Fruit fly (Drosophila melanogaster) whole organism, embryonic: Measurements from ENCODE around the gene CG9316.

ENCODE experiments used
- Bteb2 ChIP-seq: fragments of 200-800 bp; sonication (Bioruptor generic); optimal IDR thresholded peaks from 2 replicates; lab custom pipeline; 2016; ENCODE audit warnings: missing biosample characterization, missing genetic modification characterization
- CG10366 ChIP-seq: fragments of 200-800 bp; sonication (Bioruptor generic); IDR thresholded peaks from 2 replicates; pipeline ENCODE4 v1.3.6; 2022; ENCODE audit warnings: missing biosample characterization, missing genetic modification characterization
- CG13287 ChIP-seq: fragments of 200-800 bp; sonication (Bioruptor generic); IDR thresholded peaks from 2 replicates; pipeline ENCODE4 v1.3.6; 2022; ENCODE audit warnings: missing biosample characterization, missing genetic modification characterization; ENCODE audit not compliant: partially characterized antibody
- CG13424 ChIP-seq: fragments of 200-800 bp; sonication (Bioruptor generic); optimal IDR thresholded peaks from 2 replicates; lab custom pipeline; 2019; ENCODE audit warnings: missing biosample characterization, mild to moderate bottlenecking, missing genetic modification characterization, moderate library complexity
- CG15514 ChIP-seq: fragments of 200-800 bp; sonication (Bioruptor generic); optimal IDR thresholded peaks from 3 replicates; lab custom pipeline; 2017; ENCODE audit warnings: missing biosample characterization, missing genetic modification characterization, mild to moderate bottlenecking, moderate library complexity, missing genetic modification reagents
- CG1603 ChIP-seq: fragments of 200-800 bp; sonication (Bioruptor generic); optimal IDR thresholded peaks from 2 replicates; lab custom pipeline; 2019; ENCODE audit warnings: missing biosample characterization, mild to moderate bottlenecking, missing genetic modification characterization, moderate library complexity
- CG17802 ChIP-seq: fragments of 200-800 bp; sonication (Bioruptor generic); optimal IDR thresholded peaks from 2 replicates; lab custom pipeline; 2018; ENCODE audit warnings: missing biosample characterization, mild to moderate bottlenecking, missing genetic modification characterization, moderate library complexity
- CG18599 ChIP-seq: fragments of 200-800 bp; sonication (Bioruptor generic); optimal IDR thresholded peaks from 3 replicates; lab custom pipeline; 2017; ENCODE audit warnings: missing biosample characterization, missing genetic modification characterization, mild to moderate bottlenecking, moderate library complexity, missing genetic modification reagents
- CG32767 ChIP-seq: fragments of 200-800 bp; sonication (Bioruptor generic); IDR thresholded peaks from 2 replicates; pipeline ENCODE4 v1.3.6; 2022; ENCODE audit warnings: missing biosample characterization, missing genetic modification characterization
- CG3281 ChIP-seq: fragments of 200-800 bp; sonication (Bioruptor generic); optimal IDR thresholded peaks from 3 replicates; lab custom pipeline; 2017; ENCODE audit warnings: missing biosample characterization, mild to moderate bottlenecking, missing genetic modification characterization
- CG33213 ChIP-seq: fragments of 200-800 bp; sonication (Bioruptor generic); optimal IDR thresholded peaks from 3 replicates; lab custom pipeline; 2016; ENCODE audit warnings: missing biosample characterization, missing genetic modification characterization
- CG3995 ChIP-seq: fragments of 200-800 bp; sonication (Bioruptor generic); optimal IDR thresholded peaks from 3 replicates; lab custom pipeline; 2016; ENCODE audit warnings: missing biosample characterization, missing genetic modification characterization
- CG6791 ChIP-seq: fragments of 200-800 bp; sonication (Bioruptor generic); IDR thresholded peaks from 3 replicates; pipeline ENCODE4 v1.3.6; 2022; ENCODE audit warnings: missing biosample characterization, missing genetic modification characterization; ENCODE audit not compliant: partially characterized antibody
- CG7839 ChIP-seq: fragments of 200-800 bp; sonication (Bioruptor generic); optimal IDR thresholded peaks from 3 replicates; lab custom pipeline; 2018; ENCODE audit warnings: missing biosample characterization, mild to moderate bottlenecking, missing genetic modification characterization, moderate library complexity
- CG7928 ChIP-seq: fragments of 200-800 bp; sonication (Bioruptor generic); optimal IDR thresholded peaks from 2 replicates; lab custom pipeline; 2017; ENCODE audit warnings: missing biosample characterization, mild to moderate bottlenecking, missing genetic modification characterization
- CG8944 ChIP-seq: fragments of 200-800 bp; sonication (Bioruptor generic); optimal IDR thresholded peaks from 3 replicates; lab custom pipeline; 2016; ENCODE audit warnings: missing biosample characterization, missing genetic modification characterization
- CG9876 ChIP-seq: fragments of 200-800 bp; sonication (Bioruptor generic); optimal IDR thresholded peaks from 2 replicates; lab custom pipeline; 2016; ENCODE audit warnings: missing biosample characterization, missing genetic modification characterization
- Chrac-16 ChIP-seq: fragments of 200-800 bp; sonication (Bioruptor generic); optimal IDR thresholded peaks from 3 replicates; lab custom pipeline; 2016; ENCODE audit warnings: missing biosample characterization, missing genetic modification characterization
- Dll ChIP-seq: fragments of 200-800 bp; sonication (Bioruptor generic); IDR thresholded peaks from 4 replicates; pipeline ENCODE4 v1.3.6; 2022; ENCODE audit warnings: missing biosample characterization, missing genetic modification characterization; ENCODE audit not compliant: partially characterized antibody
- Dref ChIP-seq: fragments of 200-800 bp; sonication (Bioruptor generic); IDR thresholded peaks from 2 replicates; pipeline ENCODE4 v1.3.6; 2022; ENCODE audit warnings: missing biosample characterization, missing genetic modification characterization
- ERR ChIP-seq: fragments of 200-800 bp; sonication (Bioruptor generic); optimal IDR thresholded peaks from 2 replicates; lab custom pipeline; 2016; ENCODE audit warnings: missing biosample characterization, missing genetic modification characterization
- Elba2 ChIP-seq: fragments of 200-800 bp; sonication (Bioruptor generic); optimal IDR thresholded peaks from 3 replicates; lab custom pipeline; 2016; ENCODE audit warnings: missing biosample characterization, missing genetic modification characterization
- Hsf ChIP-seq: fragments of 200-800 bp; sonication (Bioruptor generic); optimal IDR thresholded peaks from 3 replicates; lab custom pipeline; 2016; ENCODE audit warnings: missing biosample characterization, missing genetic modification characterization
- Lhr ChIP-seq: fragments of 200-800 bp; sonication (Bioruptor generic); optimal IDR thresholded peaks from 3 replicates; lab custom pipeline; 2017; ENCODE audit warnings: mild to moderate bottlenecking, missing biosample characterization, missing genetic modification reagents, missing genetic modification characterization
- MBD-R2 ChIP-seq: fragments of 200-800 bp; sonication (Bioruptor generic); IDR thresholded peaks from 2 replicates; pipeline ENCODE4 v1.3.6; 2022; ENCODE audit warnings: missing biosample characterization, missing genetic modification characterization
- NC2α ChIP-seq: fragments of 200-800 bp; sonication (Bioruptor generic); optimal IDR thresholded peaks from 2 replicates; lab custom pipeline; 2016; ENCODE audit warnings: missing biosample characterization, missing genetic modification characterization
- NK7.1 ChIP-seq: fragments of 200-800 bp; sonication (Bioruptor generic); optimal IDR thresholded peaks from 3 replicates; lab custom pipeline; 2016; ENCODE audit warnings: missing biosample characterization, missing genetic modification characterization
- Nf-YC ChIP-seq: fragments of 200-800 bp; optimal IDR thresholded peaks from 3 replicates; lab custom pipeline; 2019; ENCODE audit warnings: missing biosample characterization, mild to moderate bottlenecking, missing genetic modification characterization, moderate library complexity
- NfI ChIP-seq: fragments of 200-800 bp; sonication (Bioruptor generic); optimal IDR thresholded peaks from 3 replicates; lab custom pipeline; 2018; ENCODE audit warnings: missing biosample characterization, mild to moderate bottlenecking, missing genetic modification characterization, moderate library complexity
- Sin3A ChIP-seq: fragments of >200 bp; optimal IDR thresholded peaks from 2 replicates; lab custom pipeline; 2018
- Sry-δ ChIP-seq: fragments of 200-800 bp; sonication (Bioruptor generic); optimal IDR thresholded peaks from 2 replicates; lab custom pipeline; 2016; ENCODE audit warnings: missing biosample characterization, missing genetic modification characterization
- Vsx1 ChIP-seq: fragments of 200-800 bp; sonication (Bioruptor generic); optimal IDR thresholded peaks from 2 replicates; lab custom pipeline; 2017; ENCODE audit warnings: missing biosample characterization, mild to moderate bottlenecking, missing genetic modification characterization, missing genetic modification reagents
- YL-1 ChIP-seq: fragments of 200-800 bp; sonication (Bioruptor generic); optimal IDR thresholded peaks from 3 replicates; lab custom pipeline; 2017; ENCODE audit warnings: missing biosample characterization, mild to moderate bottlenecking, missing genetic modification characterization
- al ChIP-seq: fragments of 200-800 bp; sonication (Bioruptor generic); IDR thresholded peaks from 2 replicates; pipeline ENCODE4 v1.3.6; 2022; ENCODE audit warnings: missing biosample characterization, missing genetic modification characterization
- amos ChIP-seq: fragments of 200-800 bp; sonication (Bioruptor generic); IDR thresholded peaks from 2 replicates; pipeline ENCODE4 v1.3.6; 2022; ENCODE audit warnings: missing biosample characterization, missing genetic modification characterization; ENCODE audit not compliant: partially characterized antibody
- ap ChIP-seq: fragments of 200-800 bp; sonication (Bioruptor generic); IDR thresholded peaks from 2 replicates; pipeline ENCODE4 v1.3.6; 2022; ENCODE audit warnings: missing biosample characterization, missing genetic modification characterization
- da ChIP-seq: fragments of 200-800 bp; sonication (Bioruptor generic); optimal IDR thresholded peaks from 2 replicates; lab custom pipeline; 2016; ENCODE audit warnings: missing biosample characterization, missing genetic modification characterization
- esg ChIP-seq: fragments of 200-800 bp; sonication (Bioruptor generic); conservative IDR thresholded peaks from 2 replicates; pipeline ENCODE4 v1.3.6; 2022; ENCODE audit warnings: missing biosample characterization, missing genetic modification characterization
- ind ChIP-seq: fragments of 200-800 bp; sonication (Bioruptor generic); optimal IDR thresholded peaks from 3 replicates; lab custom pipeline; 2016; ENCODE audit warnings: missing biosample characterization, missing genetic modification characterization
- ken ChIP-seq: fragments of 200-800 bp; sonication (Bioruptor generic); IDR thresholded peaks from 3 replicates; pipeline ENCODE4 v1.3.6; 2022; ENCODE audit warnings: missing biosample characterization, missing genetic modification characterization
- klu ChIP-seq: fragments of 200-800 bp; sonication (Bioruptor generic); IDR thresholded peaks from 2 replicates; pipeline ENCODE4 v1.3.6; 2022; ENCODE audit warnings: missing biosample characterization, missing genetic modification characterization
- knrl ChIP-seq: fragments of 200-800 bp; sonication (Bioruptor generic); IDR thresholded peaks from 3 replicates; pipeline ENCODE4 v1.3.6; 2022; ENCODE audit warnings: missing biosample characterization, missing genetic modification characterization; ENCODE audit not compliant: partially characterized antibody
- pzg ChIP-seq: fragments of 200-800 bp; sonication (Bioruptor generic); optimal IDR thresholded peaks from 3 replicates; lab custom pipeline; 2018; ENCODE audit warnings: missing biosample characterization, mild to moderate bottlenecking, missing genetic modification characterization, moderate library complexity
- row ChIP-seq: fragments of 200-800 bp; sonication (Bioruptor generic); IDR thresholded peaks from 3 replicates; pipeline ENCODE4 v1.3.6; 2022; ENCODE audit warnings: missing biosample characterization, missing genetic modification characterization
- schlank ChIP-seq: fragments of 200-800 bp; sonication (Bioruptor generic); optimal IDR thresholded peaks from 2 replicates; lab custom pipeline; 2018; ENCODE audit warnings: missing biosample characterization, mild to moderate bottlenecking, missing genetic modification characterization
- sens ChIP-seq: fragments of 200-800 bp; sonication (Bioruptor generic); peaks from one replicate; lab custom pipeline; 2016; ENCODE audit warnings: missing biosample characterization, missing genetic modification characterization
- shn ChIP-seq: fragments of 200-800 bp; sonication (Bioruptor generic); optimal IDR thresholded peaks from 3 replicates; lab custom pipeline; 2016; ENCODE audit warnings: missing biosample characterization, missing genetic modification characterization
- sim ChIP-seq: fragments of 200-800 bp; sonication (Bioruptor generic); IDR thresholded peaks from 2 replicates; pipeline ENCODE4 v1.3.6; 2022; ENCODE audit warnings: missing biosample characterization, missing genetic modification characterization
- slp2 ChIP-seq: fragments of 200-800 bp; sonication (Bioruptor generic); optimal IDR thresholded peaks from 2 replicates; lab custom pipeline; 2016; ENCODE audit warnings: missing biosample characterization, missing genetic modification characterization
- stwl ChIP-seq: fragments of 200-800 bp; sonication (Bioruptor generic); optimal IDR thresholded peaks from 3 replicates; lab custom pipeline; 2018; ENCODE audit warnings: missing biosample characterization, mild to moderate bottlenecking, missing genetic modification characterization, moderate library complexity
- tll ChIP-seq, 2 experiments: fragments of 200-800 bp in 1 of 2; fragments of >200 bp in 1 of 2; sonication (Bioruptor generic) in 1 of 2; optimal IDR thresholded peaks; 2 replicates each; lab custom pipeline; 2017 to 2019; ENCODE audit warnings: missing biosample characterization in 2 of 2, missing genetic modification characterization in 2 of 2, mild to moderate bottlenecking in 1 of 2, moderate library complexity in 1 of 2
- toy ChIP-seq: fragments of 200-800 bp; sonication (Bioruptor generic); IDR thresholded peaks from 2 replicates; pipeline ENCODE4 v1.3.6; 2022; ENCODE audit warnings: missing biosample characterization, missing genetic modification characterization
- twi ChIP-seq: fragments of 200-800 bp; optimal IDR thresholded peaks from 2 replicates; lab custom pipeline; 2019; ENCODE audit warnings: missing biosample characterization, mild to moderate bottlenecking, missing genetic modification characterization, moderate library complexity
- wdn ChIP-seq: fragments of 200-800 bp; sonication (Bioruptor generic); IDR thresholded peaks from 2 replicates; pipeline ENCODE4 v1.3.6; 2022; ENCODE audit warnings: missing biosample characterization, missing genetic modification characterization

Gene CG9316

DNA sequence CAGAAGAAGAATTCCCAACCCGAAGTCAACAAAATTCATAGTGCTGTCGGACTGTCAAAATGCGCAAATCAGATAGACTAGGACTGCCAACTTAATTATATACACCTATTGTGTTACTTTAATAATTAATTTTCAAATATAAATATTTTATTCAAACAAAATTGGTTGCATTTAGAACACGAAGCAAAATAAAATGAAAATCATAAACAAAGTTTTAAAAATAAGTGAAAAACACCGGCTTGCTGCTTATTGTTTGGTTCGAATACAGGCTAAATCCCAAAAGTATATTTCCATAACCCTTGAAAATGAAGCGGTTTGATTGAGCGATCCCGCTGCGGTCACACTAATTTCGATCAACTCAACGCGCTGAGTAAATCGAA is 31.4 kb upstream of the CG9316 start, which contains the start of the genes Rhau and dia (continued):
- no peak for TF ChIP-seq ERR (GFP tag; lab: Kevin White, UChicago)
- no peak for TF ChIP-seq esg
- no peak for TF ChIP-seq CG7839 (tag; lab: Kevin White, UChicago)
- TF ChIP-seq klu (GFP tag; lab: Robert Waterston, UW): no peak
- no peak for TF ChIP-seq CG32767 (GFP tag; lab: Robert Waterston, UW)
- TF ChIP-seq sim: no peak
- peak; percentile 93 for TF ChIP-seq Lhr
- peak; percentile 2 for TF ChIP-seq Elba2 (GFP tag; lab: Kevin White, UChicago)
- TF ChIP-seq tll (GFP tag; optimal IDR thresholded peaks at IDR 0.05; lab: Kevin White, UChicago): peak in 1 of 2 experiments; percentile 75
- TF ChIP-seq CG8944: no peak
- TF ChIP-seq NK7.1 (GFP tag; lab: Kevin White, UChicago): no peak
- peak; percentile 21; the same call in 1 of the 2 replicates for TF ChIP-seq amos
- TF ChIP-seq NfI (GFP tag; lab: Kevin White, UChicago): peak; percentile 29
- TF ChIP-seq Vsx1 (GFP tag; lab: Kevin White, UChicago): no peak
- TF ChIP-seq MBD-R2: peak; percentile 77
- TF ChIP-seq CG33213: peak; percentile 26
- TF ChIP-seq row (GFP tag; lab: Robert Waterston, UW): peak; percentile 56
- TF ChIP-seq NC2α (GFP tag; lab: Kevin White, UChicago): no peak
- TF ChIP-seq CG7928: peak; percentile 55
- TF ChIP-seq CG6791: no peak
- TF ChIP-seq Chrac-16 (GFP tag; lab: Kevin White, UChicago): no peak
- TF ChIP-seq ken (GFP tag; lab: Robert Waterston, UW): no peak
- no peak for TF ChIP-seq toy (GFP tag; lab: Robert Waterston, UW)
- TF ChIP-seq stwl (tag; lab: Kevin White, UChicago): peak; percentile 73
- TF ChIP-seq pzg (GFP tag; lab: Kevin White, UChicago): peak; percentile 88
- no peak for TF ChIP-seq schlank (tag; lab: Kevin White, UChicago)
- no peak for TF ChIP-seq slp2 (GFP tag; lab: Kevin White, UChicago)
- no peak for TF ChIP-seq CG17802 (tag; lab: Kevin White, UChicago)
- TF ChIP-seq CG1603 (tag; lab: Kevin White, UChicago): peak; percentile 14
- peak; percentile 15 for TF ChIP-seq twi (tag; lab: Kevin White, UChicago)
- peak; percentile 9 for TF ChIP-seq Bteb2 (GFP tag; lab: Kevin White, UChicago)
- TF ChIP-seq knrl: peak; percentile 24; the same call in 1 of the 3 replicates
- peak; percentile 79 for TF ChIP-seq CG15514
- TF ChIP-seq Dll: 0 out of 4 replicates have a peak, but pooled peaks have one; percentile 19
- peak; percentile 49 for TF ChIP-seq Nf-YC (tag; lab: Kevin White, UChicago)
- peak; percentile 68 for TF ChIP-seq CG3995 (GFP tag; lab: Kevin White, UChicago)
- peak; percentile 38 for TF ChIP-seq CG13424 (tag; lab: Kevin White, UChicago)
- peak; percentile 25 for TF ChIP-seq ind (GFP tag; lab: Kevin White, UChicago)
- peak; percentile 60 for TF ChIP-seq Sin3A (lab: Kevin White, UChicago)
- no peak for TF ChIP-seq CG3281
- TF ChIP-seq Dref (GFP tag; lab: Robert Waterston, UW): peak; percentile 57
- TF ChIP-seq, all 482 proteins: peak for 95

DNA sequence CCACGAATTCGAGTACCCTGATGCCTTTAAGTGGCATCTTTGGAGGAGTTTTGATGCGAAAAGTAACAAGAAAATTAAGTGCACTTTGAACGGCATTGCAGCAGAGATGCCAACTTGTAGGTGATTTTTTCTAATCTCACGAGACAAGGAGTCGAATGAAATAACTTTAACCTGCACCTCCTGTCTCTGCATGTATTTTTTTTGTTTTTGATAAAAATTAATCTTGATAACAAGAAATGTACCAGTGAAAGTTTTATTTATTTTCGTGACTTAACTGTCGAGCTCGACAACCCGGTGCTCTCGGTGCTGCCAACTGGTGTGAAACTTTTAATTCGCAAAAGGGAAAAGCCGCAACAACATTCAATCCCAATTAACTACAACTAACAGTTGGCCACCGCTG is 25.8 kb upstream of the CG9316 start, which contains the start of the genes Amacr and Ns4:
Gene Amacr, minus strand, starts transcription at position 182 of the 400 bp plus-strand sequence.
Gene Ns4, plus strand, starts transcription at position 317 of the 400 bp plus-strand sequence.
- TF ChIP-seq stwl (tag; lab: Kevin White, UChicago) (peak; percentile 51), sens (peak; percentile 77), Hsf (GFP tag; lab: Kevin White, UChicago) (peak; percentile 69), YL-1 (GFP tag; lab: Kevin White, UChicago) (peak; percentile 58), CG9876 (GFP tag; lab: Kevin White, UChicago) (peak; percentile 2), da (peak; percentile 8), CG10366 (peak; percentile 52), shn (GFP tag; lab: Kevin White, UChicago) (peak; percentile 45), al (GFP tag; lab: Robert Waterston, UW) (peak; percentile 62), Sry-δ (GFP tag; lab: Kevin White, UChicago) (peak; percentile 43), ap (GFP tag; lab: Robert Waterston, UW) (peak; percentile 15; the same call in 1 of the 2 replicates), CG13287 (GFP tag; lab: Robert Waterston, UW) (peak; percentile 65), wdn (0 out of 2 replicates have a peak, but pooled peaks have one; percentile 23), CG18599 (no peak)
